Worm (Caenorhabditis elegans): ENCODE measurements around the gene col-99.

DNA sequence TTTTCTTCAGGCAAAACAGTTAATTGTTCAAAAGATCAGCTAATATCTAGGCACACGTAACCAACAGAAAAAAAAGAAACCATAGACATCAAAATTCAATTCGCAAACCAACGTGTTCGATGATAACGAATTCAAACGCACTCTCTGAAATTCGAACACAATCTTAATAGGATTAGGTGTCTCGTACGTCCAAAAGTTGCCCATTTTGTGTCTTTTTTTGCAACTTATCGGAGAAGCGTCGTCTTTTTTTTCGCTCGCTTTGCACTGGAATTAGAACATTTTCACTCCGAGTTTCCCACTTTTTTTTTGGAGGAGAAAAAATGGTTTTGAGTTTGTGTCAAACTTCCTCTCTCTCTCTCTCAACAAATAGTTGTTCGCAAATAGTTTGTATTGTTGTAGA is 41.4 kb upstream of the col-99 start:
- TF ChIP-seq pax-1 (tag; optimal IDR thresholded peaks at IDR 0.05) (no peak), nhr-11 (tag; optimal IDR thresholded peaks at IDR 0.05) (no peak), lin-11 (tag; optimal IDR thresholded peaks at IDR 0.05) (no peak), zip-5 (tag; optimal IDR thresholded peaks at IDR 0.05) (no peak), pha-4 (tag; optimal IDR thresholded peaks at IDR 0.05) (no peak), tbx-2 (tag; optimal IDR thresholded peaks at IDR 0.05) (no peak)
